Fruit fly (Drosophila melanogaster): ENCODE data around the gene 140up.

Gene 140up

dm6 chr3R:14125479-14126121 lies at the start of gene 140up, which contains the start of gene Polr2B (continued):
- TF ChIP-seq tll (GFP tag; optimal IDR thresholded peaks at IDR 0.05) (no peak), pb (GFP tag; optimal IDR thresholded peaks at IDR 0.05) (peak; percentile 42), fd3F (GFP tag; optimal IDR thresholded peaks at IDR 0.05) (peak; percentile 91), Myb (GFP tag; optimal IDR thresholded peaks at IDR 0.05) (peak; percentile 46), CG6654 (GFP tag; optimal IDR thresholded peaks at IDR 0.05) (peak; percentile 50), gro (GFP tag; optimal IDR thresholded peaks at IDR 0.05) (peak; percentile 70), mirr (GFP tag; optimal IDR thresholded peaks at IDR 0.05) (peak; percentile 47), oc (tag; optimal IDR thresholded peaks at IDR 0.05) (peak; percentile 89), ems (GFP tag; optimal IDR thresholded peaks at IDR 0.05) (peak; percentile 82), luna (GFP tag; optimal IDR thresholded peaks at IDR 0.05) (no peak), Sry-δ (GFP tag; optimal IDR thresholded peaks at IDR 0.05) (peak; percentile 34), Six4 (GFP tag; optimal IDR thresholded peaks at IDR 0.05) (peak; percentile 89), Tbp (GFP tag; optimal IDR thresholded peaks at IDR 0.05) (no peak), dimm (GFP tag; IDR thresholded peaks at IDR 0.05) (peak; percentile 31; the same call in 1 of the 2 replicates), danr (GFP tag; IDR thresholded peaks at IDR 0.05) (peak; percentile 84), CG10209 (GFP tag; optimal IDR thresholded peaks at IDR 0.05) (peak; percentile 95), Abd-B (GFP tag; optimal IDR thresholded peaks at IDR 0.05) (peak; percentile 95), Bteb2 (GFP tag; optimal IDR thresholded peaks at IDR 0.05) (peak; percentile 52), ERR (GFP tag; optimal IDR thresholded peaks at IDR 0.05) (peak; percentile 22), CG9727 (GFP tag; optimal IDR thresholded peaks at IDR 0.05) (peak; percentile 93), salm (tag; optimal IDR thresholded peaks at IDR 0.05) (peak; percentile 78), CG10366 (GFP tag; IDR thresholded peaks at IDR 0.05) (peak; percentile 91), insv (GFP tag; optimal IDR thresholded peaks at IDR 0.05) (peak in 1 of 2 experiments; percentile 69), CG12299 (tag; optimal IDR thresholded peaks at IDR 0.05) (peak; percentile 86), sisA (GFP tag; IDR thresholded peaks at IDR 0.05) (peak; percentile 93), CG10959 (GFP tag; IDR thresholded peaks at IDR 0.05) (peak; percentile 78), CG15601 (tag; optimal IDR thresholded peaks at IDR 0.05) (no peak), ranshi (GFP tag; IDR thresholded peaks at IDR 0.05) (peak; percentile 95), Dfd (GFP tag; optimal IDR thresholded peaks at IDR 0.05) (no peak), Sox102F (GFP tag; optimal IDR thresholded peaks at IDR 0.05) (peak; percentile 95), pho (GFP tag; optimal IDR thresholded peaks at IDR 0.05) (peak; percentile 80), Adf1 (GFP tag; IDR thresholded peaks at IDR 0.05) (peak; percentile 70), CG13894 (tag; optimal IDR thresholded peaks at IDR 0.05) (peak; percentile 86), sens (GFP tag) (peak; percentile 95), CG2678 (tag; optimal IDR thresholded peaks at IDR 0.05) (peak; percentile 94), wek (GFP tag; optimal IDR thresholded peaks at IDR 0.05) (no peak), CG6791 (GFP tag; IDR thresholded peaks at IDR 0.05; ENCODE audit: partially characterized antibody) (no peak), CG18599 (GFP tag; optimal IDR thresholded peaks at IDR 0.05) (peak; percentile 95), nmo (GFP tag; optimal IDR thresholded peaks at IDR 0.05) (peak; percentile 95), E2f1 (GFP tag; IDR thresholded peaks at IDR 0.05) (peak; percentile 93), CG11723 (GFP tag; optimal IDR thresholded peaks at IDR 0.05) (peak; percentile 85), NC2α (GFP tag; optimal IDR thresholded peaks at IDR 0.05) (peak; percentile 9), CG7963 (GFP tag; IDR thresholded peaks at IDR 0.05; ENCODE audit: partially characterized antibody) (no peak), Xbp1 (GFP tag; optimal IDR thresholded peaks at IDR 0.05) (peak; percentile 96), Atf3 (GFP tag; optimal IDR thresholded peaks at IDR 0.05) (peak; percentile 68), CG9215 (GFP tag; IDR thresholded peaks at IDR 0.05) (peak; percentile 94), row (GFP tag; IDR thresholded peaks at IDR 0.05) (peak; percentile 98), CG33213 (GFP tag; optimal IDR thresholded peaks at IDR 0.05) (peak; percentile 70), emc (GFP tag; optimal IDR thresholded peaks at IDR 0.05) (peak; percentile 41), Rx (GFP tag; IDR thresholded peaks at IDR 0.05) (peak; percentile 82)

Data from whole organism, embryonic.